Worm (Caenorhabditis elegans) whole organism, L3 larva: Measurements from ENCODE around the gene C06E1.9.

ENCODE experiments used
- aly-2 ChIP-seq: fragments of 150-350 bp; optimal IDR thresholded peaks from 2 replicates; lab custom pipeline; 2014; ENCODE audit warnings: missing biosample characterization, missing genetic modification characterization
- ama-1 ChIP-seq: fragments of 150-350 bp; optimal IDR thresholded peaks from 2 replicates; lab custom pipeline; 2018
- ceh-16 ChIP-seq: sonication (generic microtip); optimal IDR thresholded peaks from 2 replicates; lab custom pipeline; 2017; ENCODE audit warnings: missing biosample characterization, missing genetic modification characterization
- ceh-9 ChIP-seq: sonication (generic microtip); optimal IDR thresholded peaks from 2 replicates; lab custom pipeline; 2018; ENCODE audit warnings: missing biosample characterization, missing genetic modification characterization
- daf-12 ChIP-seq: fragments of 150-350 bp; optimal IDR thresholded peaks from 2 replicates; lab custom pipeline; 2014; ENCODE audit warnings: missing biosample characterization, missing genetic modification reagents, missing genetic modification characterization
- egl-27 ChIP-seq: sonication (generic microtip); optimal IDR thresholded peaks from 4 replicates; lab custom pipeline; 2017; ENCODE audit warnings: missing biosample characterization, missing genetic modification reagents, missing genetic modification characterization
- egl-5 ChIP-seq: fragments of 150-350 bp; optimal IDR thresholded peaks from 2 replicates; lab custom pipeline; 2017; ENCODE audit warnings: missing biosample characterization, missing genetic modification reagents, missing genetic modification characterization, inconsistent platforms
- elt-1 ChIP-seq: fragments of 150-350 bp; optimal IDR thresholded peaks from 2 replicates; lab custom pipeline; 2014; ENCODE audit warnings: missing biosample characterization, missing genetic modification characterization
- elt-2 ChIP-seq: sonication (generic microtip); optimal IDR thresholded peaks from 2 replicates; lab custom pipeline; 2016; ENCODE audit warnings: missing genetic modification reagents, mild to moderate bottlenecking, missing genetic modification characterization, missing compliant biosample characterization
- elt-3 ChIP-seq, 3 experiments: fragments of 150-350 bp in 1 of 3; sonication (generic microtip) in 2 of 3; optimal IDR thresholded peaks; 2 replicates in 2 of 3; 4 replicates in 1 of 3; lab custom pipeline; 2014 to 2017; ENCODE audit warnings: missing biosample characterization in 3 of 3, missing genetic modification characterization in 3 of 3
- fkh-10 ChIP-seq: sonication (generic microtip); optimal IDR thresholded peaks from 2 replicates; lab custom pipeline; 2017; ENCODE audit warnings: missing biosample characterization, missing genetic modification reagents, missing genetic modification characterization
- hmg-11 ChIP-seq: sonication (generic microtip); optimal IDR thresholded peaks from 2 replicates; lab custom pipeline; 2016; ENCODE audit warnings: missing genetic modification characterization, missing compliant biosample characterization
- jun-1 ChIP-seq: fragments of 150-350 bp; optimal IDR thresholded peaks from 2 replicates; lab custom pipeline; 2014; ENCODE audit warnings: missing biosample characterization, missing genetic modification reagents, missing genetic modification characterization
- lin-39 ChIP-seq: fragments of 150-350 bp; optimal IDR thresholded peaks from 2 replicates; lab custom pipeline; 2018; ENCODE audit warnings: missing biosample characterization, missing genetic modification reagents, missing genetic modification characterization
- mml-1 ChIP-seq: fragments of 150-350 bp; sonication (generic microtip); optimal IDR thresholded peaks from 3 replicates; lab custom pipeline; 2014; ENCODE audit warnings: missing biosample characterization, missing genetic modification characterization
- nfya-1 ChIP-seq: sonication (generic microtip); optimal IDR thresholded peaks from 2 replicates; lab custom pipeline; 2017; ENCODE audit warnings: missing genetic modification characterization, mild to moderate bottlenecking, missing compliant biosample characterization, antibody characterized with exemption, moderate library complexity; ENCODE audit not compliant: insufficient read depth
- nhr-11 ChIP-seq: fragments of 150-350 bp; optimal IDR thresholded peaks from 2 replicates; lab custom pipeline; 2014; ENCODE audit warnings: missing biosample characterization, missing genetic modification characterization
- nhr-237 ChIP-seq: fragments of 150-350 bp; optimal IDR thresholded peaks from 2 replicates; lab custom pipeline; 2014; ENCODE audit warnings: missing biosample characterization, missing genetic modification characterization
- nhr-25 ChIP-seq: sonication (generic microtip); optimal IDR thresholded peaks from 2 replicates; lab custom pipeline; 2017; ENCODE audit warnings: missing biosample characterization, missing genetic modification characterization
- nhr-28 ChIP-seq: fragments of 150-350 bp; optimal IDR thresholded peaks from 2 replicates; lab custom pipeline; 2014; ENCODE audit warnings: missing biosample characterization, missing genetic modification characterization
- nhr-43 ChIP-seq: sonication (generic microtip); optimal IDR thresholded peaks from 2 replicates; lab custom pipeline; 2016; ENCODE audit warnings: mild to moderate bottlenecking, missing genetic modification characterization, missing compliant biosample characterization; ENCODE audit not compliant: poor library complexity, severe bottlenecking
- pha-4 ChIP-seq: fragments of 150-350 bp; optimal IDR thresholded peaks from 2 replicates; lab custom pipeline; 2014; ENCODE audit warnings: missing biosample characterization, missing genetic modification reagents, missing genetic modification characterization
- pqm-1 ChIP-seq: fragments of 150-350 bp; optimal IDR thresholded peaks from 2 replicates; lab custom pipeline; 2017; ENCODE audit warnings: missing biosample characterization, missing genetic modification characterization, inconsistent platforms
- sea-2 ChIP-seq: fragments of 150-350 bp; sonication (generic microtip); optimal IDR thresholded peaks from 4 replicates; lab custom pipeline; 2014; ENCODE audit warnings: missing biosample characterization, missing genetic modification reagents, missing genetic modification characterization
- skn-1 ChIP-seq: fragments of 150-350 bp; optimal IDR thresholded peaks from 2 replicates; lab custom pipeline; 2014; ENCODE audit warnings: missing biosample characterization, missing genetic modification characterization
- snpc-4 ChIP-seq: fragments of 150-350 bp; optimal IDR thresholded peaks from 2 replicates; lab custom pipeline; 2014; ENCODE audit warnings: missing biosample characterization, missing genetic modification characterization
- tbx-2 ChIP-seq: sonication (generic microtip); optimal IDR thresholded peaks from 2 replicates; lab custom pipeline; 2016; ENCODE audit warnings: mild to moderate bottlenecking, missing genetic modification characterization, missing compliant biosample characterization
- unc-39 ChIP-seq: sonication (generic microtip); optimal IDR thresholded peaks from 4 replicates; lab custom pipeline; 2017; ENCODE audit warnings: missing biosample characterization, missing genetic modification characterization
- zag-1 ChIP-seq: fragments of 150-350 bp; optimal IDR thresholded peaks from 2 replicates; lab custom pipeline; 2014; ENCODE audit warnings: missing biosample characterization, missing genetic modification characterization
- ztf-11 ChIP-seq: fragments of 150-350 bp; optimal IDR thresholded peaks from 2 replicates; lab custom pipeline; 2014; ENCODE audit warnings: missing biosample characterization, missing genetic modification characterization
- ztf-4 ChIP-seq: fragments of 150-350 bp; optimal IDR thresholded peaks from 2 replicates; lab custom pipeline; 2014; ENCODE audit warnings: missing biosample characterization, missing genetic modification characterization

The C06E1.9 gene

DNA sequence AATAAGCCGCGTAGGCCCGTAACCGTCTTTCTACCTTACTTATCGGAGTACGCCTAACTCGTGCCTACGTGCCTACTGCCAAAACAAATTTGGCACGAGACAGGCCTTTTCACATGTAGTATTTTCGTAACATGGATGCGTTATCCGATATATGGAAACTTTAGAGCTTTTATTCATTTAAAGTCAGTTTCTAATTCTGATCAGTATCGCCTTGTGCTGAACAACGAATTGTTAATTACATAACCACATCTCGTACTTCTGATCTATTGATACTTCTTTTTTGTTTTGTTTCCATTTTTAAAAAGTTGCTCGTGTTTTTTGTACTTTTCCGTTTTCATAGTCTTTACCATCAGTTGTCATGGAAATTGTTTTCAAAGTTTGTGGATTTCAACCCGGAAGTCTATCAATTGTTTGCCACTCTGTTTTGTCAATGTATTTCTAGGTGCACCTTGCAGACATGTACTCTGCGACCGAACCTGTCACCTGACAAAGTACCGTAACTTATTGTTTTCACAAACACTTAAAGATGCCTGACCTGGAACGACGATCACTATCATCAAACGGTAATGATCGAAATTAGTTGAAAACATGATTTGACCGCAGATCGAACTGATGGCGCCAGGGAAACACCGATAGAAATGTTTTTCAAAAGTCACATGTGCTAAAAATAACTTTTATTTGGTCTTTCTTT, 48.2 kb upstream of the C06E1.9 start:
- no peak for TF ChIP-seq nhr-25 (tag; lab: Kevin White, UChicago)
- no peak for TF ChIP-seq egl-27

DNA sequence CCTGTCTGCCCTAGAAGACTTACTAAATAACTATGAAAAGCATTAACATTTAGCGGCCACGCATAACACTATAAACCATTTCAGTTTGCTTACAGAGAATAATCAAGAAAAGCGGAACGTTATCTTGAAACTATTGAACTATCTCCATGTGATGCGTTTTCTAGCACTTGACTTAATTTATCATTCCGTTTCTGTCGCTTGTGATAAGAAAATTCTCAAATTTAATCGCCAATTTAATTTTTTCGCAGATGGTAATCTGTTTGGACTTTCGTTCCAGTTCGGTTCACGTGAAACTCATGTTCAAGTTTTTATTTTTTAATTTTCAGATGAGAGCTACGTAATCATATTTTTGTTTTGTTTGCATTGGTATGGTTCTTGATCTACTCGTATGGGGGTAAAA, 47.4 kb upstream of the C06E1.9 start:
- TF ChIP-seq egl-5 (tag; lab: Kevin White, UChicago) (no peak), jun-1 (peak; percentile 75), pha-4 (peak; percentile 70), elt-2 (tag; lab: Kevin White, UChicago) (peak; percentile 98), skn-1 (tag; lab: Kevin White, UChicago) (peak; percentile 48), pqm-1 (tag; lab: Kevin White, UChicago) (peak; percentile 99), elt-3 (tag; optimal IDR thresholded peaks at IDR 0.05; lab: Kevin White, UChicago) (no peak), lin-39 (tag; lab: Kevin White, UChicago) (no peak), zag-1 (tag; lab: Kevin White, UChicago) (no peak), ztf-11 (tag; lab: Kevin White, UChicago) (no peak)

DNA sequence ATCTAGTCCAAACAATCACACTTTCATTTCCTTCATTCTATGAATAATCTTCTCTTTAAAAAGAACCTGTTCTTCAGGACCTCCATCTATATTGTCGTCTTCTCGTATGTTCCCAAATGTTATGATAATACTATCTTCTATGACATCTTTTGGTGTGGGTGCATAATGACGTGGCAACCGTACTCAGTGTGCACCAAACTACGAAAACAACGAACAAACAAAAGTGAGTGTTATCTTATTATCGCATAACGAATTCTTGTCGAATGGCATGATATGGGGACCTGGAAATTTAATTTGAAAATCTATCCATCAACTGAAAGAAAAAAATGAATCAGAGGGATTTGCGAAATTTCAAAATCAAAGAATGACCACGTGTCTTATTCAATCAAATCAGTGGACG, 46.5 kb upstream of the C06E1.9 start:
- TF ChIP-seq tbx-2: no peak
- TF ChIP-seq unc-39: no peak
- no peak for TF ChIP-seq egl-27
- no peak for TF ChIP-seq nfya-1 (tag; lab: Kevin White, UChicago)
- TF ChIP-seq fkh-10 (GFP tag; lab: Kevin White, UChicago): no peak
- TF ChIP-seq ceh-16 (tag; lab: Kevin White, UChicago): no peak

DNA sequence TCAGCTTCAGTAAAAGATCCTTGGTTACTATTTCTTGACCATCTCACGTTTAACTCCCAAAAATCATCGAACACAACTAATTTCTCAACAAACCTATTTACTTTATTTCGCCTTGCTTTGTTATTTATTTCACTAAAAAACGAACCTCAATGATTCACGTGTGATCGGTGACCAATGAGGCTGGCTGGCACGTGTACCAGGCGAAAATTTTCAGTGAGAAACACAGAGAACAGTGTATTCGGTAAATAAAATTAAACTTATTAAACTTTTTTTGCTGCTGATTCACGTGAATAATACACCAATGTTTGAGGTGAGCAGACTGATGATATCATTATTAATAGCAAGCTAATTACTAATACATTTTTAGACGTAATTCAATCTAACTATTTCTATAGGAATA, 45.8 kb upstream of the C06E1.9 start:
- TF ChIP-seq nhr-11 (tag; lab: Kevin White, UChicago): no peak
- TF ChIP-seq sea-2 (GFP tag; lab: Kevin White, UChicago): no peak
- no peak for TF ChIP-seq ztf-11 (tag; lab: Kevin White, UChicago)
- TF ChIP-seq mml-1 (tag; lab: Kevin White, UChicago): peak; percentile 71
- peak; percentile 7 for TF ChIP-seq nhr-25 (tag; lab: Kevin White, UChicago)
- no peak for TF ChIP-seq elt-1
- TF ChIP-seq aly-2 (tag; lab: Kevin White, UChicago): no peak
- no peak for TF ChIP-seq egl-5 (tag; lab: Kevin White, UChicago)
- TF ChIP-seq ama-1 (lab: Kevin White, UChicago): no peak
- TF ChIP-seq nfya-1 (tag; lab: Kevin White, UChicago): peak; percentile 5
- TF ChIP-seq, all 47 proteins: peak for 3

DNA sequence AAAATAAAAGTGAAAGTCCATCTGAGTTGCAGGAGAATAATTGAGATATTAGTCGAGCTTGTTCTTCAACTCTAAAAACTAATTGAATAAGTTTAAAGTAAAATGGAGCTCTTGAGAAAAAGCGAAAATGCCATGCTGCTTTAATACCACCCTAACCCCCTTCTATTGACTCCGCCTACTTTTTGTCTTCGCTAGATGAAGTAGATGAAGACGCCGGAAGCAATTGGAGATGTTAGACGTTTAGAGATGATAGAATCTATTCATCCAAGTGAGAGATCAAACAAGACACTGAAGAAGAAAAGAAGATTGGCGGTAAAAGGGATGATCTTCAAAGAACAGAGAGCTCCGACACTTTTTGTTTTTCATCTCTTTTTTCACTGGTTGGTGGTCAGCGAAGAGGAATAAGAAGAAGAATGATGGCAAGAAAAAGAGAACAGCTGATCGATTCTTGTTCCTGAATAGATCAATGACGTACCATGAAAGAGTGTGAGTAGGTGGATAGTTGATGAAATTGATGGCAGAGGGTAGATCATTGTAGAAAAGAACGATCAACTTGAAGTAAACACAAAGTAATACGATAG, 44.9 kb upstream of the C06E1.9 start:
- TF ChIP-seq snpc-4: no peak
- peak; percentile 2 for TF ChIP-seq nhr-25 (tag; lab: Kevin White, UChicago)
- TF ChIP-seq lin-39 (tag; lab: Kevin White, UChicago): peak; percentile 24
- peak; percentile 49 for TF ChIP-seq nhr-43 (tag; lab: Kevin White, UChicago)

DNA sequence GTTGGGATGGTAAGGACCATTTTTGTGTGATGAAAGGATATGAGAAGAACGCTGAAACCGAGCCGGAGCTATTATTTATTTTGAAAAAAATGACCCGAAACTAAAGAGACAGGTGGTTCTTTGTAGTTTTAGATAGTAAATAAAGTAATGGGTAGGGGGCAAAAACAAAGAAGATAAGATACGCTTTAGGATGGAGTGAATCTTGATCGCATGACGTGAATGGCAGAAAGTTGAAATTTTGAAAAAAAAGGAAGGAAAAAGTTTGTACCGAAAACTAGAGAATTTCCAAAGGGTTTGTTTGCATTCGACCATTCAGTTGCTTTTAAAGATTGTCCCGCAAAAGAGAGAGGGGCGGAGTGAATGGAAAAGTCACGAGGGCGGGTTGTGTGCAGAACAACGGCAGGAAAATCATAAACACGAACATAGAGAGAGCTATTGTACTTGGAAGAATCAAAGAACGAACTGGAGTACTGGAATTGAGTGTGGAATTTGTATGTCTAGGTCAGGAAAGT, 44.3 kb upstream of the C06E1.9 start, which contains the start of gene F22B7.9:
Gene F22B7.9 (minus strand): TSS at position 51 of the 512 bp plus-strand sequence.
- TF ChIP-seq aly-2 (tag; lab: Kevin White, UChicago) (no peak), pha-4 (peak; percentile 95), jun-1 (peak; percentile 50), nfya-1 (tag; lab: Kevin White, UChicago) (peak; percentile 18), elt-2 (tag; lab: Kevin White, UChicago) (peak; percentile 50), hmg-11 (no peak), pqm-1 (tag; lab: Kevin White, UChicago) (peak; percentile 64), ama-1 (lab: Kevin White, UChicago) (peak; percentile 30)

DNA sequence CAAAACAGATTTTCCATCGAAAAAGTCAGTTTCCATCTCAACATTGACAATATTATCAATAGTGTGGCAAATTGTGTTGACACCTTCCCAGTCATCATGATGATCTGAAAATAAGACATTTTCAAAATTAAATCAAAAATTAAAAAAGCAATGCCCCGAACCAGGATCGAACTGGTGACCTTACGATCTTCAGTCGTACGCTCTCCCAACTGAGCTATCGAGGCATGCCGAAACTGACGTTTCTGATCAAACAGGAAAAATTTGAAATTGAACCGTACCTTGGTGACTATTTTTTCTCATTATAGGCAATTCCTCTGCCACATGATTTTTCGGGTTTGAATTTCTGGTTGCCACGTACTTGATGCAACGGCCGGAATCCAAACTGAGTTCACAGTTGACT, 43.9 kb upstream of the C06E1.9 start:
- TF ChIP-seq nhr-237 (no peak), daf-12 (tag; lab: Kevin White, UChicago) (no peak), ama-1 (lab: Kevin White, UChicago) (peak; percentile 88), ztf-4 (tag; lab: Kevin White, UChicago) (no peak), nhr-11 (tag; lab: Kevin White, UChicago) (no peak), egl-5 (tag; lab: Kevin White, UChicago) (no peak), ceh-9 (no peak), nhr-28 (tag; lab: Kevin White, UChicago) (no peak)
